Fruit fly (Drosophila melanogaster) whole organism, pupa: Measurements from ENCODE around the gene CG14160.

ENCODE experiments used
- CG12605 ChIP-seq: fragments of 200-800 bp; sonication (Bioruptor generic); IDR thresholded peaks from 2 replicates; pipeline ENCODE4 v1.3.6; 2022; ENCODE audit warnings: missing biosample characterization, missing genetic modification characterization
- CG13204 ChIP-seq: fragments of 200-800 bp; sonication (Bioruptor generic); optimal IDR thresholded peaks from 2 replicates; lab custom pipeline; 2018; ENCODE audit warnings: missing biosample characterization, mild to moderate bottlenecking, missing genetic modification characterization, moderate library complexity
- CG14655 ChIP-seq: fragments of 200-800 bp; sonication (Bioruptor generic); optimal IDR thresholded peaks from 3 replicates; lab custom pipeline; 2017; ENCODE audit warnings: mild to moderate bottlenecking, missing biosample characterization, missing genetic modification reagents, missing genetic modification characterization
- CG15710 ChIP-seq: fragments of 200-800 bp; sonication (Bioruptor generic); optimal IDR thresholded peaks from 2 replicates; lab custom pipeline; 2018; ENCODE audit warnings: missing biosample characterization, mild to moderate bottlenecking, missing genetic modification characterization, moderate library complexity
- CG32121 ChIP-seq: fragments of 200-800 bp; sonication (Bioruptor generic); IDR thresholded peaks from 2 replicates; pipeline ENCODE4 v1.3.6; 2022; ENCODE audit warnings: missing biosample characterization, missing genetic modification characterization
- CG34367 ChIP-seq: fragments of 200-800 bp; sonication (Bioruptor generic); optimal IDR thresholded peaks from 2 replicates; lab custom pipeline; 2018; ENCODE audit warnings: missing biosample characterization, mild to moderate bottlenecking, missing genetic modification characterization
- CG9948 ChIP-seq: fragments of 200-800 bp; sonication (Bioruptor generic); optimal IDR thresholded peaks from 2 replicates; lab custom pipeline; 2018; ENCODE audit warnings: missing biosample characterization, mild to moderate bottlenecking, missing genetic modification characterization, moderate library complexity
- Ets98B ChIP-seq: fragments of 200-800 bp; sonication (Bioruptor generic); IDR thresholded peaks from 2 replicates; pipeline ENCODE4 v1.3.6; 2022; ENCODE audit warnings: missing biosample characterization, missing genetic modification characterization

- TF ChIP-seq Ets98B (GFP tag; lab: Robert Waterston, UW) = no peak
- no peak for TF ChIP-seq CG32121 (GFP tag; lab: Robert Waterston, UW)
- no peak for TF ChIP-seq CG13204 (GFP tag; lab: Kevin White, UChicago)
- no peak for TF ChIP-seq CG14655 (GFP tag; lab: Kevin White, UChicago)
- no peak for TF ChIP-seq CG9948 (tag; lab: Kevin White, UChicago)
- TF ChIP-seq CG34367 (tag; lab: Kevin White, UChicago) = no peak
- TF ChIP-seq CG15710 (tag; lab: Kevin White, UChicago) = no peak
- TF ChIP-seq CG12605 (GFP tag; lab: Robert Waterston, UW) = no peak
These were observed at the start of gene CG14160 for dm6 chr3L:10089350-10090266.
